Fruit fly (Drosophila melanogaster) whole organism, embryonic: Measurements from ENCODE around the gene Ku80.
A peak's percentile ranks its signal among the peaks of the same experiment; 100 is the strongest.

Experiments used
- Aef1 ChIP-seq: fragments of 200-800 bp; sonication (Bioruptor generic); IDR thresholded peaks from 3 replicates; pipeline ENCODE4 v1.3.6; 2022; ENCODE audit warnings: missing biosample characterization, missing genetic modification characterization
- Atf-2 ChIP-seq: fragments of 200-800 bp; sonication (Bioruptor generic); optimal IDR thresholded peaks from 2 replicates; lab custom pipeline; 2016; ENCODE audit warnings: missing biosample characterization, missing genetic modification characterization
- B-H2 ChIP-seq: fragments of 200-800 bp; sonication (Bioruptor generic); optimal IDR thresholded peaks from 2 replicates; lab custom pipeline; 2018; ENCODE audit warnings: missing biosample characterization, mild to moderate bottlenecking, missing genetic modification characterization
- CG10654 ChIP-seq: fragments of 200-800 bp; sonication (Bioruptor generic); optimal IDR thresholded peaks from 2 replicates; lab custom pipeline; 2016; ENCODE audit warnings: missing biosample characterization, missing genetic modification characterization
- CG11456 ChIP-seq: fragments of 200-800 bp; sonication (Bioruptor generic); IDR thresholded peaks from 3 replicates; pipeline ENCODE4 v1.3.6; 2022; ENCODE audit warnings: missing biosample characterization, missing genetic modification characterization
- CG12155 ChIP-seq: fragments of 200-800 bp; sonication (Bioruptor generic); optimal IDR thresholded peaks from 3 replicates; lab custom pipeline; 2016; ENCODE audit warnings: missing biosample characterization, missing genetic modification characterization
- CG14710 ChIP-seq: fragments of 200-800 bp; sonication (Bioruptor generic); optimal IDR thresholded peaks from 3 replicates; lab custom pipeline; 2019; ENCODE audit warnings: missing biosample characterization, mild to moderate bottlenecking, missing genetic modification characterization, moderate library complexity
- CG15011 ChIP-seq: fragments of 200-800 bp; sonication (Bioruptor generic); optimal IDR thresholded peaks from 3 replicates; lab custom pipeline; 2018; ENCODE audit warnings: missing biosample characterization, mild to moderate bottlenecking, missing genetic modification characterization
- CG15269 ChIP-seq: fragments of 200-800 bp; sonication (Bioruptor generic); optimal IDR thresholded peaks from 2 replicates; lab custom pipeline; 2018; ENCODE audit warnings: missing biosample characterization, mild to moderate bottlenecking, missing genetic modification characterization, moderate library complexity
- CG15601 ChIP-seq: fragments of 200-800 bp; sonication (Bioruptor generic); optimal IDR thresholded peaks from 3 replicates; lab custom pipeline; 2019; ENCODE audit warnings: missing biosample characterization, mild to moderate bottlenecking, missing genetic modification characterization, moderate library complexity
- CG17328 ChIP-seq: fragments of 200-800 bp; sonication (Bioruptor generic); IDR thresholded peaks from 2 replicates; pipeline ENCODE4 v1.3.6; 2022; ENCODE audit warnings: missing biosample characterization, missing genetic modification characterization
- CG17359 ChIP-seq: fragments of 200-800 bp; sonication (Bioruptor generic); optimal IDR thresholded peaks from 3 replicates; lab custom pipeline; 2018; ENCODE audit warnings: missing biosample characterization, mild to moderate bottlenecking, missing genetic modification characterization, moderate library complexity
- CG18619 ChIP-seq: fragments of 200-800 bp; sonication (Bioruptor generic); optimal IDR thresholded peaks from 3 replicates; lab custom pipeline; 2017; ENCODE audit warnings: missing biosample characterization, mild to moderate bottlenecking, missing genetic modification characterization
- CG2199 ChIP-seq: fragments of 200-800 bp; sonication (Bioruptor generic); IDR thresholded peaks from 3 replicates; pipeline ENCODE4 v1.3.6; 2022; ENCODE audit warnings: missing biosample characterization, missing genetic modification characterization
- CG3407 ChIP-seq: fragments of 200-800 bp; sonication (Bioruptor generic); optimal IDR thresholded peaks from 2 replicates; lab custom pipeline; 2018; ENCODE audit warnings: missing biosample characterization, mild to moderate bottlenecking, missing genetic modification characterization
- CG42726 ChIP-seq: fragments of 200-800 bp; sonication (Bioruptor generic); IDR thresholded peaks from 2 replicates; pipeline ENCODE4 v1.3.6; 2022; ENCODE audit warnings: missing biosample characterization, missing genetic modification characterization; ENCODE audit not compliant: partially characterized antibody
- CG4360 ChIP-seq: fragments of 200-800 bp; sonication (Bioruptor generic); IDR thresholded peaks from 2 replicates; pipeline ENCODE4 v1.3.6; 2022; ENCODE audit warnings: missing biosample characterization, missing genetic modification characterization
- CG4820 ChIP-seq: fragments of 200-800 bp; sonication (Bioruptor generic); optimal IDR thresholded peaks from 3 replicates; lab custom pipeline; 2016; ENCODE audit warnings: missing biosample characterization, missing genetic modification characterization
- CG6813 ChIP-seq: fragments of 200-800 bp; sonication (Bioruptor generic); optimal IDR thresholded peaks from 2 replicates; lab custom pipeline; 2017; ENCODE audit warnings: missing biosample characterization, missing genetic modification characterization, mild to moderate bottlenecking, moderate library complexity, missing genetic modification reagents
- CG7987 ChIP-seq: fragments of 200-800 bp; sonication (Bioruptor generic); optimal IDR thresholded peaks from 2 replicates; lab custom pipeline; 2018; ENCODE audit warnings: missing biosample characterization, mild to moderate bottlenecking, missing genetic modification characterization, moderate library complexity
- CTCF ChIP-seq: fragments of 200-800 bp; sonication (Bioruptor generic); optimal IDR thresholded peaks from 2 replicates; lab custom pipeline; 2017; ENCODE audit warnings: missing biosample characterization, mild to moderate bottlenecking, missing genetic modification characterization, moderate library complexity
- Doc2 ChIP-seq: fragments of 200-800 bp; sonication (Bioruptor generic); IDR thresholded peaks from 2 replicates; pipeline ENCODE4 v1.3.6; 2022; ENCODE audit warnings: missing biosample characterization, missing genetic modification characterization
- Dp ChIP-seq: fragments of 200-800 bp; sonication (Bioruptor generic); optimal IDR thresholded peaks from 2 replicates; lab custom pipeline; 2018; ENCODE audit warnings: missing biosample characterization, mild to moderate bottlenecking, missing genetic modification characterization, moderate library complexity
- E2f2 ChIP-seq: fragments of 200-800 bp; sonication (Bioruptor generic); IDR thresholded peaks from 2 replicates; pipeline ENCODE4 v1.3.6; 2022; ENCODE audit warnings: missing biosample characterization, missing genetic modification characterization
- GATAe ChIP-seq: fragments of 200-800 bp; sonication (Bioruptor generic); conservative IDR thresholded peaks from 2 replicates; pipeline ENCODE4 v1.3.6; 2022; ENCODE audit warnings: missing biosample characterization, missing genetic modification characterization
- Lim3 ChIP-seq: fragments of 200-800 bp; sonication (Bioruptor generic); IDR thresholded peaks from 2 replicates; pipeline ENCODE4 v1.3.6; 2022; ENCODE audit warnings: missing biosample characterization, missing genetic modification characterization
- Med ChIP-seq: fragments of 200-800 bp; sonication (Bioruptor generic); peaks from one replicate; lab custom pipeline; 2016; ENCODE audit warnings: missing biosample characterization, missing genetic modification characterization, mild to moderate bottlenecking, inconsistent platforms, moderate library complexity
- Neu2 ChIP-seq: fragments of 200-800 bp; sonication (Bioruptor generic); optimal IDR thresholded peaks from 3 replicates; lab custom pipeline; 2016; ENCODE audit warnings: missing biosample characterization, missing genetic modification characterization, borderline replicate concordance
- Rfx ChIP-seq: fragments of 200-800 bp; sonication (Bioruptor generic); IDR thresholded peaks from 2 replicates; pipeline ENCODE4 v1.3.6; 2022; ENCODE audit warnings: missing biosample characterization, missing genetic modification characterization
- Scr ChIP-seq: fragments of 200-800 bp; sonication (Bioruptor generic); IDR thresholded peaks from 2 replicates; pipeline ENCODE4 v1.3.6; 2022; ENCODE audit warnings: missing biosample characterization, missing genetic modification characterization; ENCODE audit not compliant: partially characterized antibody
- Sry-β ChIP-seq: fragments of 200-800 bp; sonication (Bioruptor generic); optimal IDR thresholded peaks from 2 replicates; lab custom pipeline; 2018; ENCODE audit warnings: missing biosample characterization, mild to moderate bottlenecking, missing genetic modification characterization, moderate library complexity
- Stat92E ChIP-seq, 3 experiments: fragments of >200 bp in 2 of 3; fragments of 200-800 bp in 1 of 3; sonication (Bioruptor generic) in 1 of 3; optimal IDR thresholded peaks; 2 replicates each; lab custom pipeline; 2017 to 2019; ENCODE audit warnings: missing biosample characterization in 3 of 3, missing genetic modification characterization in 3 of 3, mild to moderate bottlenecking in 1 of 3, moderate library complexity in 1 of 3
- ap ChIP-seq: fragments of 200-800 bp; sonication (Bioruptor generic); IDR thresholded peaks from 2 replicates; pipeline ENCODE4 v1.3.6; 2022; ENCODE audit warnings: missing biosample characterization, missing genetic modification characterization
- cas ChIP-seq: fragments of 200-800 bp; sonication (Bioruptor generic); IDR thresholded peaks from 2 replicates; pipeline ENCODE4 v1.3.6; 2022; ENCODE audit warnings: missing biosample characterization, missing genetic modification characterization
- crol ChIP-seq: fragments of 200-800 bp; sonication (Bioruptor generic); IDR thresholded peaks from 2 replicates; pipeline ENCODE4 v1.3.6; 2022; ENCODE audit warnings: missing biosample characterization, missing genetic modification characterization
- disco-r ChIP-seq: fragments of 200-800 bp; sonication (Bioruptor generic); optimal IDR thresholded peaks from 2 replicates; lab custom pipeline; 2016; ENCODE audit warnings: missing biosample characterization, missing genetic modification characterization
- fd102C ChIP-seq: fragments of 200-800 bp; sonication (Bioruptor generic); optimal IDR thresholded peaks from 2 replicates; lab custom pipeline; 2018; ENCODE audit warnings: missing biosample characterization, mild to moderate bottlenecking, missing genetic modification characterization, moderate library complexity
- gcm ChIP-seq: fragments of 200-800 bp; sonication (Bioruptor generic); optimal IDR thresholded peaks from 2 replicates; lab custom pipeline; 2019; ENCODE audit warnings: missing biosample characterization, mild to moderate bottlenecking, missing genetic modification characterization, moderate library complexity
- hkb ChIP-seq, 2 experiments: fragments of 200-800 bp in 1 of 2; fragments of >200 bp in 1 of 2; sonication (Bioruptor generic) in 1 of 2; IDR thresholded peaks in 1 of 2; optimal IDR thresholded peaks in 1 of 2; 2 replicates each; pipeline versions ENCODE4 v1.3.6 to Lab custom; 2017 to 2022; ENCODE audit warnings: missing biosample characterization in 1 of 2, missing genetic modification characterization in 1 of 2
- kah ChIP-seq: fragments of 200-800 bp; sonication (Bioruptor generic); optimal IDR thresholded peaks from 2 replicates; lab custom pipeline; 2018; ENCODE audit warnings: missing biosample characterization, mild to moderate bottlenecking, missing genetic modification characterization
- kay ChIP-seq: fragments of 200-800 bp; sonication (Bioruptor generic); optimal IDR thresholded peaks from 2 replicates; lab custom pipeline; 2016; ENCODE audit warnings: missing biosample characterization, missing genetic modification characterization
- klu ChIP-seq: fragments of 200-800 bp; sonication (Bioruptor generic); IDR thresholded peaks from 2 replicates; pipeline ENCODE4 v1.3.6; 2022; ENCODE audit warnings: missing biosample characterization, missing genetic modification characterization
- odd ChIP-seq: fragments of 200-800 bp; sonication (Bioruptor generic); optimal IDR thresholded peaks from 2 replicates; lab custom pipeline; 2017; ENCODE audit warnings: missing biosample characterization, mild to moderate bottlenecking, missing genetic modification characterization
- row ChIP-seq: fragments of 200-800 bp; sonication (Bioruptor generic); IDR thresholded peaks from 3 replicates; pipeline ENCODE4 v1.3.6; 2022; ENCODE audit warnings: missing biosample characterization, missing genetic modification characterization
- schlank ChIP-seq: fragments of 200-800 bp; sonication (Bioruptor generic); optimal IDR thresholded peaks from 2 replicates; lab custom pipeline; 2018; ENCODE audit warnings: missing biosample characterization, mild to moderate bottlenecking, missing genetic modification characterization
- stc ChIP-seq: fragments of 200-800 bp; sonication (Bioruptor generic); IDR thresholded peaks from 2 replicates; pipeline ENCODE4 v1.3.6; 2022; ENCODE audit warnings: missing biosample characterization, missing genetic modification characterization
- tin ChIP-seq: fragments of 200-800 bp; sonication (Bioruptor generic); optimal IDR thresholded peaks from 3 replicates; lab custom pipeline; 2016; ENCODE audit warnings: missing biosample characterization, missing genetic modification characterization
- vnd ChIP-seq: fragments of 200-800 bp; sonication (Bioruptor generic); IDR thresholded peaks from 3 replicates; pipeline ENCODE4 v1.3.6; 2022; ENCODE audit warnings: missing biosample characterization, missing genetic modification characterization; ENCODE audit not compliant: partially characterized antibody

Gene Ku80

DNA sequence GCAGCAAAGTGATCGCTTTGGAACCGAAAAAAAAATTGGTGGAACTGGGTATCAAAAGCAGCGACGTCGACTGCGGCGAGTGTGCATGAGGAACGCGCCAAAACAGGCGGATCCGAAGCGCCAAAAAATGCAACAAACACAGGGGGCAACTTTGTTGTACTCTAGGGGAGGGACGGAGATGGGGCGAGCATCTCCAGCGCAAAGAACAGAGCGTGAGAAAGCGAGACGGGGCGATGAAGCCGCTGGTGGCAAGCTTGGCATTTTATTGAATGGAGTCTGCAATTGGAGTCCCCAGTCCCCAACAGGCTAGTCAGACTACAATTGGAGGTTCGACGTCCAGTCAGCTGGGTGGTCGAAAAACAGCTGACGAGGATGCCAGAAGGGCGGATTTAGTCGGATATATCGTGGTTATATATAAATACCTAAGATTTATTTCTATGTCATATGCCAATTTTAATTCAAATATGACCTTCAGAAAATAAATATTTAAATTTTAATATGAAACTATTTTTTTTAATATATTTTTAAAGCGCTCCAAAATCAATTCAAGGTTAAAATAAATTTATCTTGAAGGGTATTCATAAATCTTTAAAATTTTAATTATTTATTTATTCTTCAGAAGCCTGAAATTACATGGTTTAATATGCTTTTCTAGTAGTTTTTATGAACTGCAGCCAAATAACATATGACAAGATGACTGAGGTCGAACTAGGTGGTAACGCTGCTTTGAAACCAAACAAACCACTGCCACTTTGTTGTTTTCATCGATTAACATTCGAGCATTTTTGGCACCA is 24.2 kb downstream of the Ku80 start (continued):
- TF ChIP-seq CG2199 = no peak
- TF ChIP-seq E2f2 = peak; percentile 54; the same call in 1 of the 2 replicates
- peak; percentile 64 for TF ChIP-seq kay (GFP tag; lab: Kevin White, UChicago)
- TF ChIP-seq gcm = peak; percentile 93
- TF ChIP-seq Doc2 (GFP tag; lab: Robert Waterston, UW) = no peak
- TF ChIP-seq vnd (GFP tag; lab: Robert Waterston, UW) = no peak
- peak in 1 of 3 experiments; percentile 29 for TF ChIP-seq Stat92E (GFP tag; optimal IDR thresholded peaks at IDR 0.05; lab: Kevin White, UChicago)
- TF ChIP-seq tin (GFP tag; lab: Kevin White, UChicago) = peak; percentile 88
- TF ChIP-seq CG15011 = peak; percentile 50
- TF ChIP-seq hkb (optimal IDR thresholded peaks at IDR 0.05; lab: Kevin White, UChicago) = no peak
- TF ChIP-seq hkb (GFP tag; IDR thresholded peaks at IDR 0.05; lab: Robert Waterston, UW) = peak; percentile 76
- TF ChIP-seq CG6813 (GFP tag; lab: Kevin White, UChicago) = peak; percentile 87
- peak; percentile 84 for TF ChIP-seq B-H2
- no peak for TF ChIP-seq CG42726 (GFP tag; lab: Robert Waterston, UW)
- TF ChIP-seq Sry-β = peak; percentile 25
- no peak for TF ChIP-seq Neu2 (GFP tag; lab: Kevin White, UChicago)
- peak; percentile 26; the same call in 1 of the 2 replicates for TF ChIP-seq cas (GFP tag; lab: Robert Waterston, UW)
- peak; percentile 75 for TF ChIP-seq stc (GFP tag; lab: Robert Waterston, UW)
- peak; percentile 94 for TF ChIP-seq CG15269 (tag; lab: Kevin White, UChicago)
- TF ChIP-seq Atf-2 (GFP tag; lab: Kevin White, UChicago) = peak; percentile 5
- peak; percentile 78 for TF ChIP-seq CG12155 (GFP tag; lab: Kevin White, UChicago)
- peak; percentile 68 for TF ChIP-seq ap (GFP tag; lab: Robert Waterston, UW)
- TF ChIP-seq CG18619 (GFP tag; lab: Kevin White, UChicago) = peak; percentile 92
- peak; percentile 97 for TF ChIP-seq kah (GFP tag; lab: Kevin White, UChicago)
- TF ChIP-seq disco-r (GFP tag; lab: Kevin White, UChicago) = no peak
- TF ChIP-seq CTCF = peak; percentile 48
- TF ChIP-seq schlank = peak; percentile 1
- no peak for TF ChIP-seq Dp
- no peak for TF ChIP-seq fd102C (GFP tag; lab: Kevin White, UChicago)
- TF ChIP-seq CG7987 (GFP tag; lab: Kevin White, UChicago) = peak; percentile 22
- peak; percentile 97 for TF ChIP-seq CG14710 (tag; lab: Kevin White, UChicago)
- peak; percentile 74 for TF ChIP-seq CG17328 (GFP tag; lab: Robert Waterston, UW)
- TF ChIP-seq Med (GFP tag; lab: Kevin White, UChicago) = peak; percentile 59
- peak; percentile 81 for TF ChIP-seq CG10654
- 0 out of 2 replicates have a peak, but pooled peaks have one; percentile 32 for TF ChIP-seq Scr (GFP tag; lab: Robert Waterston, UW)
- peak; percentile 73; the same call in 2 of the 3 replicates for TF ChIP-seq CG11456 (GFP tag; lab: Robert Waterston, UW)
- peak; percentile 89 for TF ChIP-seq row (GFP tag; lab: Robert Waterston, UW)
- TF ChIP-seq CG4820 = peak; percentile 89
- peak; percentile 83 for TF ChIP-seq CG17359
- peak; percentile 75; the same call in 1 of the 2 replicates for TF ChIP-seq klu
- TF ChIP-seq Aef1 (GFP tag; lab: Robert Waterston, UW) = peak; percentile 65; the same call in 2 of the 3 replicates
- TF ChIP-seq odd (GFP tag; lab: Kevin White, UChicago) = peak; percentile 91
- peak; percentile 45 for TF ChIP-seq CG4360 (GFP tag; lab: Robert Waterston, UW)
- peak; percentile 94 for TF ChIP-seq CG15601 (tag; lab: Kevin White, UChicago)
- TF ChIP-seq CG3407 = peak; percentile 79
- peak; percentile 43; the same call in 1 of the 2 replicates for TF ChIP-seq crol (GFP tag; lab: Robert Waterston, UW)
- no peak for TF ChIP-seq GATAe (GFP tag; lab: Robert Waterston, UW)
- no peak for TF ChIP-seq Lim3
- TF ChIP-seq Rfx = peak; percentile 78
